Fruit fly (Drosophila melanogaster) whole organism, embryonic: Measurements from ENCODE around the gene ind.

Source experiments
- CG10147 ChIP-seq: fragments of 200-800 bp; sonication (Bioruptor generic); optimal IDR thresholded peaks from 2 replicates; lab custom pipeline; 2019; ENCODE audit warnings: missing biosample characterization, mild to moderate bottlenecking, missing genetic modification characterization, moderate library complexity
- CG10267 ChIP-seq: fragments of 200-800 bp; sonication (Bioruptor generic); optimal IDR thresholded peaks from 2 replicates; lab custom pipeline; 2018; ENCODE audit warnings: missing biosample characterization, mild to moderate bottlenecking, missing genetic modification characterization, moderate library complexity
- CG10274 ChIP-seq: fragments of 200-800 bp; sonication (Bioruptor generic); optimal IDR thresholded peaks from 3 replicates; lab custom pipeline; 2017; ENCODE audit warnings: missing biosample characterization, mild to moderate bottlenecking, missing genetic modification characterization
- CG10321 ChIP-seq: fragments of 200-800 bp; sonication (Bioruptor generic); IDR thresholded peaks from 2 replicates; pipeline ENCODE4 v1.3.6; 2022; ENCODE audit warnings: missing biosample characterization, missing genetic modification characterization
- CG10462 ChIP-seq: fragments of 200-800 bp; sonication (Bioruptor generic); optimal IDR thresholded peaks from 2 replicates; lab custom pipeline; 2016; ENCODE audit warnings: missing biosample characterization, missing genetic modification characterization
- CG10543 ChIP-seq: fragments of 200-800 bp; sonication (Bioruptor generic); optimal IDR thresholded peaks from 3 replicates; lab custom pipeline; 2017; ENCODE audit warnings: missing biosample characterization, mild to moderate bottlenecking, missing genetic modification characterization, moderate library complexity
- CG14965 ChIP-seq: fragments of 200-800 bp; sonication (Bioruptor generic); optimal IDR thresholded peaks from 2 replicates; lab custom pipeline; 2016; ENCODE audit warnings: missing biosample characterization, missing genetic modification characterization, borderline replicate concordance
- CG1602 ChIP-seq: fragments of 200-800 bp; sonication (Bioruptor generic); optimal IDR thresholded peaks from 3 replicates; lab custom pipeline; 2016; ENCODE audit warnings: missing biosample characterization, missing genetic modification characterization
- CG1792 ChIP-seq: fragments of 200-800 bp; sonication (Bioruptor generic); optimal IDR thresholded peaks from 2 replicates; lab custom pipeline; 2016; ENCODE audit warnings: missing biosample characterization, missing genetic modification characterization
- CG18262 ChIP-seq: fragments of 200-800 bp; optimal IDR thresholded peaks from 3 replicates; lab custom pipeline; 2019; ENCODE audit warnings: missing biosample characterization, mild to moderate bottlenecking, missing genetic modification characterization, moderate library complexity
- CG2712 ChIP-seq: fragments of 200-800 bp; optimal IDR thresholded peaks from 3 replicates; lab custom pipeline; 2019; ENCODE audit warnings: missing biosample characterization, mild to moderate bottlenecking, missing genetic modification characterization, moderate library complexity
- CG30020 ChIP-seq: fragments of 200-800 bp; optimal IDR thresholded peaks from 2 replicates; lab custom pipeline; 2019; ENCODE audit warnings: missing biosample characterization, mild to moderate bottlenecking, missing genetic modification characterization, moderate library complexity
- CG31224 ChIP-seq: fragments of 200-800 bp; sonication (Bioruptor generic); IDR thresholded peaks from 2 replicates; pipeline ENCODE4 v1.3.6; 2022; ENCODE audit warnings: missing biosample characterization, missing genetic modification characterization
- CG34422 ChIP-seq: fragments of 200-800 bp; sonication (Bioruptor generic); IDR thresholded peaks from 3 replicates; pipeline ENCODE4 v1.3.6; 2022; ENCODE audit warnings: missing biosample characterization, missing genetic modification characterization
- CG4360 ChIP-seq: fragments of 200-800 bp; sonication (Bioruptor generic); IDR thresholded peaks from 2 replicates; pipeline ENCODE4 v1.3.6; 2022; ENCODE audit warnings: missing biosample characterization, missing genetic modification characterization
- CG4424 ChIP-seq: fragments of 200-800 bp; sonication (Bioruptor generic); optimal IDR thresholded peaks from 3 replicates; lab custom pipeline; 2016; ENCODE audit warnings: missing biosample characterization, missing genetic modification characterization
- CG5180 ChIP-seq: fragments of 200-800 bp; sonication (Bioruptor generic); optimal IDR thresholded peaks from 3 replicates; lab custom pipeline; 2017; ENCODE audit warnings: missing biosample characterization, missing genetic modification characterization, mild to moderate bottlenecking, moderate library complexity, missing genetic modification reagents
- CG6683 ChIP-seq: fragments of 200-800 bp; sonication (Bioruptor generic); optimal IDR thresholded peaks from 2 replicates; lab custom pipeline; 2017; ENCODE audit warnings: missing biosample characterization, mild to moderate bottlenecking, missing genetic modification characterization, missing genetic modification reagents
- CG9609 ChIP-seq: fragments of 200-800 bp; sonication (Bioruptor generic); optimal IDR thresholded peaks from 3 replicates; lab custom pipeline; 2016; ENCODE audit warnings: missing biosample characterization, missing genetic modification characterization
- CTCF ChIP-seq: fragments of 200-800 bp; sonication (Bioruptor generic); optimal IDR thresholded peaks from 2 replicates; lab custom pipeline; 2017; ENCODE audit warnings: missing biosample characterization, mild to moderate bottlenecking, missing genetic modification characterization, moderate library complexity
- Dek ChIP-seq: fragments of 200-800 bp; sonication (Bioruptor generic); optimal IDR thresholded peaks from 3 replicates; lab custom pipeline; 2019; ENCODE audit warnings: missing biosample characterization, mild to moderate bottlenecking, missing genetic modification characterization, moderate library complexity
- Drgx ChIP-seq: fragments of 200-800 bp; sonication (Bioruptor generic); IDR thresholded peaks from 2 replicates; pipeline ENCODE4 v1.3.6; 2022; ENCODE audit warnings: missing biosample characterization, missing genetic modification characterization
- ERR ChIP-seq: fragments of 200-800 bp; sonication (Bioruptor generic); optimal IDR thresholded peaks from 2 replicates; lab custom pipeline; 2016; ENCODE audit warnings: missing biosample characterization, missing genetic modification characterization
- HLHmδ ChIP-seq: fragments of 200-800 bp; sonication (Bioruptor generic); optimal IDR thresholded peaks from 2 replicates; lab custom pipeline; 2018; ENCODE audit warnings: missing biosample characterization, mild to moderate bottlenecking, missing genetic modification characterization, moderate library complexity
- Lhr ChIP-seq: fragments of 200-800 bp; sonication (Bioruptor generic); optimal IDR thresholded peaks from 3 replicates; lab custom pipeline; 2017; ENCODE audit warnings: mild to moderate bottlenecking, missing biosample characterization, missing genetic modification reagents, missing genetic modification characterization
- PHDP ChIP-seq: fragments of 200-800 bp; sonication (Bioruptor generic); optimal IDR thresholded peaks from 3 replicates; lab custom pipeline; 2018; ENCODE audit warnings: missing biosample characterization, mild to moderate bottlenecking, missing genetic modification characterization, moderate library complexity
- Poxn ChIP-seq: fragments of 200-800 bp; sonication (Bioruptor generic); IDR thresholded peaks from 2 replicates; pipeline ENCODE4 v1.3.6; 2022; ENCODE audit warnings: missing biosample characterization, missing genetic modification characterization
- Sox100B ChIP-seq: fragments of 200-800 bp; sonication (Bioruptor generic); optimal IDR thresholded peaks from 3 replicates; lab custom pipeline; 2018; ENCODE audit warnings: missing biosample characterization, mild to moderate bottlenecking, missing genetic modification characterization
- ap ChIP-seq: fragments of 200-800 bp; sonication (Bioruptor generic); IDR thresholded peaks from 2 replicates; pipeline ENCODE4 v1.3.6; 2022; ENCODE audit warnings: missing biosample characterization, missing genetic modification characterization
- ara ChIP-seq: fragments of 200-800 bp; sonication (Bioruptor generic); IDR thresholded peaks from 2 replicates; pipeline ENCODE4 v1.3.6; 2022; ENCODE audit warnings: missing biosample characterization, missing genetic modification characterization
- ase ChIP-seq: fragments of 200-800 bp; sonication (Bioruptor generic); IDR thresholded peaks from 3 replicates; pipeline ENCODE4 v1.3.6; 2022; ENCODE audit warnings: missing biosample characterization, missing genetic modification characterization
- bab2 ChIP-seq: fragments of 200-800 bp; sonication (Bioruptor generic); optimal IDR thresholded peaks from 2 replicates; lab custom pipeline; 2016; ENCODE audit warnings: missing biosample characterization, missing genetic modification characterization
- fru ChIP-seq: fragments of >200 bp; optimal IDR thresholded peaks from 2 replicates; lab custom pipeline; 2017
- gsb ChIP-seq: fragments of 200-800 bp; sonication (Bioruptor generic); IDR thresholded peaks from 2 replicates; pipeline ENCODE4 v1.3.6; 2022; ENCODE audit warnings: missing biosample characterization, missing genetic modification characterization
- inv ChIP-seq: fragments of 200-800 bp; sonication (Bioruptor generic); IDR thresholded peaks from 2 replicates; pipeline ENCODE4 v1.3.6; 2022; ENCODE audit warnings: missing biosample characterization, missing genetic modification characterization; ENCODE audit not compliant: partially characterized antibody
- lmd ChIP-seq: fragments of 200-800 bp; sonication (Bioruptor generic); IDR thresholded peaks from 2 replicates; pipeline ENCODE4 v1.3.6; 2022; ENCODE audit warnings: missing biosample characterization, missing genetic modification characterization
- nerfin-1 ChIP-seq: fragments of 200-800 bp; sonication (Bioruptor generic); optimal IDR thresholded peaks from 3 replicates; lab custom pipeline; 2019; ENCODE audit warnings: missing biosample characterization, mild to moderate bottlenecking, missing genetic modification characterization, moderate library complexity
- nerfin-2 ChIP-seq: fragments of 200-800 bp; sonication (Bioruptor generic); IDR thresholded peaks from 2 replicates; pipeline ENCODE4 v1.3.6; 2022; ENCODE audit warnings: missing biosample characterization, missing genetic modification characterization; ENCODE audit not compliant: partially characterized antibody
- org-1 ChIP-seq: fragments of 200-800 bp; sonication (Bioruptor generic); optimal IDR thresholded peaks from 2 replicates; lab custom pipeline; 2017; ENCODE audit warnings: missing biosample characterization, missing genetic modification characterization
- pita ChIP-seq: fragments of 200-800 bp; sonication (Bioruptor generic); optimal IDR thresholded peaks from 2 replicates; lab custom pipeline; 2017; ENCODE audit warnings: missing biosample characterization, mild to moderate bottlenecking, missing genetic modification characterization
- pnt ChIP-seq: fragments of 200-800 bp; sonication (Bioruptor generic); optimal IDR thresholded peaks from 3 replicates; lab custom pipeline; 2016; ENCODE audit warnings: missing biosample characterization, missing genetic modification characterization
- pros ChIP-seq: fragments of 200-800 bp; sonication (Bioruptor generic); optimal IDR thresholded peaks from 3 replicates; lab custom pipeline; 2019; ENCODE audit warnings: missing biosample characterization, mild to moderate bottlenecking, missing genetic modification characterization, moderate library complexity
- row ChIP-seq: fragments of 200-800 bp; sonication (Bioruptor generic); IDR thresholded peaks from 3 replicates; pipeline ENCODE4 v1.3.6; 2022; ENCODE audit warnings: missing biosample characterization, missing genetic modification characterization
- scrt ChIP-seq: fragments of 200-800 bp; sonication (Bioruptor generic); optimal IDR thresholded peaks from 2 replicates; lab custom pipeline; 2018; ENCODE audit warnings: missing biosample characterization, mild to moderate bottlenecking, missing genetic modification characterization, moderate library complexity
- sd ChIP-seq: fragments of 200-800 bp; sonication (Bioruptor generic); optimal IDR thresholded peaks from 3 replicates; lab custom pipeline; 2018; ENCODE audit warnings: missing biosample characterization, mild to moderate bottlenecking, missing genetic modification characterization, moderate library complexity
- tup ChIP-seq: fragments of 200-800 bp; sonication (Bioruptor generic); optimal IDR thresholded peaks from 2 replicates; lab custom pipeline; 2016; ENCODE audit warnings: missing biosample characterization, mild to moderate bottlenecking, missing genetic modification characterization, moderate library complexity
- tx ChIP-seq: fragments of 200-800 bp; sonication (Bioruptor generic); optimal IDR thresholded peaks from 2 replicates; lab custom pipeline; 2016; ENCODE audit warnings: missing biosample characterization, missing genetic modification characterization
- vnd ChIP-seq: fragments of 200-800 bp; sonication (Bioruptor generic); IDR thresholded peaks from 3 replicates; pipeline ENCODE4 v1.3.6; 2022; ENCODE audit warnings: missing biosample characterization, missing genetic modification characterization; ENCODE audit not compliant: partially characterized antibody
- wdn ChIP-seq: fragments of 200-800 bp; sonication (Bioruptor generic); IDR thresholded peaks from 2 replicates; pipeline ENCODE4 v1.3.6; 2022; ENCODE audit warnings: missing biosample characterization, missing genetic modification characterization
- zfh1 ChIP-seq: fragments of 200-800 bp; sonication (Bioruptor generic); IDR thresholded peaks from 3 replicates; pipeline ENCODE4 v1.3.6; 2022; ENCODE audit warnings: missing biosample characterization, missing genetic modification characterization

ind gene

DNA sequence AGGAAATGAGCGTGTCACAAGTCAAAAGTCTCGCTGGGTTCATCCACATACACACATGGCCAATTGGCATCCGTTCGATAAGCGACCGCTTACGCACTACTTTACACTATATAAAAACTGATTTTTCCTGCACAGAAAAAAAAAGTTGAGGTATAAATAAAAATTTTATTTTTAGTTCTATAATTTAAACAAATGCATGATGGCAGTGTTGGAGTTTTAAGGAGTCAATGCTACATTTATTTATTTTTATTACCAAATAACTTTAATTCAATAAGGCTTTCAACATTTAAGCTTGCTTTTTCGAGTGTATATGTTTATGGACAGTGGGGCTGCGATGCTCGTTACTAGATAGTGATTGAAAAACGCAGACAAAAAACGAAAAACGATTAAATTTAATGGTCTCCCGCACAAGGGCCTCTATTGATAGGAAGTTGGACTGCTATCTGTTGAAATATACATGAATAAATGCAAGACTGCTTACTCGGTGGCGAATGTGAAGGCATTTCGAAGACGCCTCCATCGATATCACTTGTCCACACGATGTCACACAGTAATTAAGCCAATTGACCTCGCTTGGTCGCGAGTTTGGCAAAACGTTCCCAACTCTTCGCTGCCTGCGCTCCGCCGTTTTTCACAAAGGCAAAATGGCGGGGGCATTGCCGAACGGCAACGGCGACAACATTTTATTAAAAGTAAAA lies 31.9 kb downstream of the ind start (continued):
- TF ChIP-seq ase: peak; percentile 68; the same call in 1 of the 3 replicates
- no peak for TF ChIP-seq HLHmδ (GFP tag; lab: Kevin White, UChicago)
- TF ChIP-seq CG1792 (GFP tag; lab: Kevin White, UChicago): peak; percentile 62
- peak; percentile 88 for TF ChIP-seq CG2712 (tag; lab: Kevin White, UChicago)
- peak; percentile 55 for TF ChIP-seq bab2
- TF ChIP-seq zfh1 (GFP tag; lab: Robert Waterston, UW): peak; percentile 76; the same call in 2 of the 3 replicates
- TF ChIP-seq vnd (GFP tag; lab: Robert Waterston, UW): no peak
- TF ChIP-seq Lhr (GFP tag; lab: Kevin White, UChicago): peak; percentile 33
- no peak for TF ChIP-seq CG4360 (GFP tag; lab: Robert Waterston, UW)
- peak; percentile 39 for TF ChIP-seq sd (tag; lab: Kevin White, UChicago)
- TF ChIP-seq CG31224 (GFP tag; lab: Robert Waterston, UW): 0 out of 2 replicates have a peak, but pooled peaks have one; percentile 25
- peak; percentile 83 for TF ChIP-seq Drgx
- no peak for TF ChIP-seq CG10321 (GFP tag; lab: Robert Waterston, UW)
- TF ChIP-seq pita: no peak
- TF ChIP-seq org-1 (GFP tag; lab: Kevin White, UChicago): peak; percentile 62
- TF ChIP-seq CG6683 (GFP tag; lab: Kevin White, UChicago): peak; percentile 55
- peak; percentile 29; the same call in 1 of the 2 replicates for TF ChIP-seq gsb (GFP tag; lab: Robert Waterston, UW)
- no peak for TF ChIP-seq ERR (GFP tag; lab: Kevin White, UChicago)
- TF ChIP-seq nerfin-2 (GFP tag; lab: Robert Waterston, UW): no peak
- TF ChIP-seq Dek (tag; lab: Kevin White, UChicago): peak; percentile 63
- peak; percentile 83 for TF ChIP-seq row (GFP tag; lab: Robert Waterston, UW)
- peak; percentile 60 for TF ChIP-seq scrt
- 0 out of 2 replicates have a peak, but pooled peaks have one; percentile 19 for TF ChIP-seq Poxn (GFP tag; lab: Robert Waterston, UW)
- TF ChIP-seq CG18262 (tag; lab: Kevin White, UChicago): peak; percentile 86
- peak; percentile 80 for TF ChIP-seq Sox100B
- peak; percentile 60 for TF ChIP-seq CG1602 (GFP tag; lab: Kevin White, UChicago)
- TF ChIP-seq fru (lab: Kevin White, UChicago): no peak
- peak; percentile 82 for TF ChIP-seq PHDP (tag; lab: Kevin White, UChicago)
- TF ChIP-seq CG10462 (GFP tag; lab: Kevin White, UChicago): no peak
- peak; percentile 78 for TF ChIP-seq CG4424
- TF ChIP-seq CG30020 (tag; lab: Kevin White, UChicago): peak; percentile 4
- no peak for TF ChIP-seq pros (GFP tag; lab: Kevin White, UChicago)
- TF ChIP-seq CG5180 (GFP tag; lab: Kevin White, UChicago): peak; percentile 55
- TF ChIP-seq CG10267 (tag; lab: Kevin White, UChicago): peak; percentile 83
- peak; percentile 56; the same call in 1 of the 2 replicates for TF ChIP-seq ap (GFP tag; lab: Robert Waterston, UW)
- TF ChIP-seq wdn (GFP tag; lab: Robert Waterston, UW): no peak
- TF ChIP-seq CTCF: no peak
- TF ChIP-seq ara (GFP tag; lab: Robert Waterston, UW): peak; percentile 68; the same call in 1 of the 2 replicates
- no peak for TF ChIP-seq tup (GFP tag; lab: Kevin White, UChicago)
- no peak for TF ChIP-seq tx (GFP tag; lab: Kevin White, UChicago)
- TF ChIP-seq nerfin-1 (tag; lab: Kevin White, UChicago): peak; percentile 74
- TF ChIP-seq CG34422: peak; percentile 57; the same call in 1 of the 3 replicates
- TF ChIP-seq CG14965: no peak
- peak; percentile 6 for TF ChIP-seq CG9609 (GFP tag; lab: Kevin White, UChicago)
- no peak for TF ChIP-seq inv
- peak; percentile 7 for TF ChIP-seq CG10543 (GFP tag; lab: Kevin White, UChicago)
- TF ChIP-seq lmd: peak; percentile 71
- peak; percentile 76 for TF ChIP-seq CG10147 (GFP tag; lab: Kevin White, UChicago)
- TF ChIP-seq CG10274 (GFP tag; lab: Kevin White, UChicago): peak; percentile 2
- peak; percentile 38 for TF ChIP-seq pnt
